Worm (Caenorhabditis elegans) whole organism, L3 larva: ENCODE data around the gene coa-4.
A peak's percentile ranks its signal among the peaks of the same experiment; 100 is the strongest.

Experiments
- aly-2 ChIP-seq: fragments of 150-350 bp; optimal IDR thresholded peaks from 2 replicates; lab custom pipeline; 2014; ENCODE audit warnings: missing biosample characterization, missing genetic modification characterization
- ama-1 ChIP-seq: fragments of 150-350 bp; optimal IDR thresholded peaks from 2 replicates; lab custom pipeline; 2018
- ceh-16 ChIP-seq: sonication (generic microtip); optimal IDR thresholded peaks from 2 replicates; lab custom pipeline; 2017; ENCODE audit warnings: missing biosample characterization, missing genetic modification characterization
- ceh-82 ChIP-seq: fragments of 150-350 bp; optimal IDR thresholded peaks from 2 replicates; lab custom pipeline; 2014; ENCODE audit warnings: missing biosample characterization, missing genetic modification characterization
- daf-12 ChIP-seq: fragments of 150-350 bp; optimal IDR thresholded peaks from 2 replicates; lab custom pipeline; 2014; ENCODE audit warnings: missing biosample characterization, missing genetic modification reagents, missing genetic modification characterization
- egl-27 ChIP-seq: sonication (generic microtip); optimal IDR thresholded peaks from 4 replicates; lab custom pipeline; 2017; ENCODE audit warnings: missing biosample characterization, missing genetic modification reagents, missing genetic modification characterization
- elt-2 ChIP-seq: sonication (generic microtip); optimal IDR thresholded peaks from 2 replicates; lab custom pipeline; 2016; ENCODE audit warnings: missing genetic modification reagents, mild to moderate bottlenecking, missing genetic modification characterization, missing compliant biosample characterization
- elt-3 ChIP-seq, 3 experiments: fragments of 150-350 bp in 1 of 3; sonication (generic microtip) in 2 of 3; optimal IDR thresholded peaks; 2 replicates in 2 of 3; 4 replicates in 1 of 3; lab custom pipeline; 2014 to 2017; ENCODE audit warnings: missing biosample characterization in 3 of 3, missing genetic modification characterization in 3 of 3
- fkh-2 ChIP-seq: fragments of 150-350 bp; optimal IDR thresholded peaks from 2 replicates; lab custom pipeline; 2014; ENCODE audit warnings: missing biosample characterization, missing genetic modification reagents, missing genetic modification characterization
- fos-1 ChIP-seq: fragments of 150-350 bp; optimal IDR thresholded peaks from 2 replicates; lab custom pipeline; 2014; ENCODE audit warnings: missing biosample characterization, missing genetic modification characterization
- hmg-11 ChIP-seq: sonication (generic microtip); optimal IDR thresholded peaks from 2 replicates; lab custom pipeline; 2016; ENCODE audit warnings: missing genetic modification characterization, missing compliant biosample characterization
- jun-1 ChIP-seq: fragments of 150-350 bp; optimal IDR thresholded peaks from 2 replicates; lab custom pipeline; 2014; ENCODE audit warnings: missing biosample characterization, missing genetic modification reagents, missing genetic modification characterization
- lin-15B ChIP-seq: fragments of 150-350 bp; optimal IDR thresholded peaks from 2 replicates; lab custom pipeline; 2014; ENCODE audit warnings: missing biosample characterization, missing genetic modification characterization
- lin-39 ChIP-seq: fragments of 150-350 bp; optimal IDR thresholded peaks from 2 replicates; lab custom pipeline; 2018; ENCODE audit warnings: missing biosample characterization, missing genetic modification reagents, missing genetic modification characterization
- lsy-12 ChIP-seq: sonication (generic microtip); optimal IDR thresholded peaks from 2 replicates; lab custom pipeline; 2016; ENCODE audit warnings: mild to moderate bottlenecking, missing genetic modification characterization, missing compliant biosample characterization
- mml-1 ChIP-seq: fragments of 150-350 bp; sonication (generic microtip); optimal IDR thresholded peaks from 3 replicates; lab custom pipeline; 2014; ENCODE audit warnings: missing biosample characterization, missing genetic modification characterization
- nfya-1 ChIP-seq: sonication (generic microtip); optimal IDR thresholded peaks from 2 replicates; lab custom pipeline; 2017; ENCODE audit warnings: missing genetic modification characterization, mild to moderate bottlenecking, missing compliant biosample characterization, antibody characterized with exemption, moderate library complexity; ENCODE audit not compliant: insufficient read depth
- nhr-23 ChIP-seq: fragments of 150-350 bp; optimal IDR thresholded peaks from 2 replicates; lab custom pipeline; 2014; ENCODE audit warnings: missing biosample characterization, missing genetic modification reagents, missing genetic modification characterization
- nhr-237 ChIP-seq: fragments of 150-350 bp; optimal IDR thresholded peaks from 2 replicates; lab custom pipeline; 2014; ENCODE audit warnings: missing biosample characterization, missing genetic modification characterization
- nhr-25 ChIP-seq: sonication (generic microtip); optimal IDR thresholded peaks from 2 replicates; lab custom pipeline; 2017; ENCODE audit warnings: missing biosample characterization, missing genetic modification characterization
- nhr-28 ChIP-seq: fragments of 150-350 bp; optimal IDR thresholded peaks from 2 replicates; lab custom pipeline; 2014; ENCODE audit warnings: missing biosample characterization, missing genetic modification characterization
- nhr-43 ChIP-seq: sonication (generic microtip); optimal IDR thresholded peaks from 2 replicates; lab custom pipeline; 2016; ENCODE audit warnings: mild to moderate bottlenecking, missing genetic modification characterization, missing compliant biosample characterization; ENCODE audit not compliant: poor library complexity, severe bottlenecking
- nhr-77 ChIP-seq: fragments of 150-350 bp; optimal IDR thresholded peaks from 2 replicates; lab custom pipeline; 2014; ENCODE audit warnings: missing biosample characterization, missing genetic modification characterization
- pha-4 ChIP-seq: fragments of 150-350 bp; optimal IDR thresholded peaks from 2 replicates; lab custom pipeline; 2014; ENCODE audit warnings: missing biosample characterization, missing genetic modification reagents, missing genetic modification characterization
- pqm-1 ChIP-seq: fragments of 150-350 bp; optimal IDR thresholded peaks from 2 replicates; lab custom pipeline; 2017; ENCODE audit warnings: missing biosample characterization, missing genetic modification characterization, inconsistent platforms
- skn-1 ChIP-seq: fragments of 150-350 bp; optimal IDR thresholded peaks from 2 replicates; lab custom pipeline; 2014; ENCODE audit warnings: missing biosample characterization, missing genetic modification characterization
- snpc-4 ChIP-seq: fragments of 150-350 bp; optimal IDR thresholded peaks from 2 replicates; lab custom pipeline; 2014; ENCODE audit warnings: missing biosample characterization, missing genetic modification characterization
- unc-39 ChIP-seq: sonication (generic microtip); optimal IDR thresholded peaks from 4 replicates; lab custom pipeline; 2017; ENCODE audit warnings: missing biosample characterization, missing genetic modification characterization
- zag-1 ChIP-seq: fragments of 150-350 bp; optimal IDR thresholded peaks from 2 replicates; lab custom pipeline; 2014; ENCODE audit warnings: missing biosample characterization, missing genetic modification characterization
- ztf-11 ChIP-seq: fragments of 150-350 bp; optimal IDR thresholded peaks from 2 replicates; lab custom pipeline; 2014; ENCODE audit warnings: missing biosample characterization, missing genetic modification characterization

coa-4 gene

ce11 chrIV:9335552-9336251, at the start of gene coa-4, which contains the start of gene T20D3.14:
Gene coa-4 (minus strand): TSS chrIV:9335602.
Gene T20D3.14 (minus strand): TSS chrIV:9335909.
- TF ChIP-seq pqm-1 (tag; lab: Kevin White, UChicago) (no peak), lin-15B (tag; lab: Kevin White, UChicago) (peak; percentile 25), snpc-4 (tag; lab: Kevin White, UChicago) (peak; percentile 27), elt-2 (peak; percentile 75), zag-1 (tag; lab: Kevin White, UChicago) (no peak), nhr-77 (no peak), pha-4 (peak; percentile 80), hmg-11 (tag; lab: Kevin White, UChicago) (peak; percentile 2), ama-1 (lab: Kevin White, UChicago) (no peak), nhr-25 (tag; lab: Kevin White, UChicago) (no peak), nfya-1 (peak; percentile 61)
- TF ChIP-seq, all 47 proteins: peak for 6

ce11 chrIV:9384826-9385225, 49.4 kb upstream of the coa-4 start, which contains the start of gene C10C5.7:
Gene C10C5.7 (plus strand): TSS chrIV:9385126.
- TF ChIP-seq nhr-237 (tag; lab: Kevin White, UChicago) (no peak), daf-12 (no peak), jun-1 (no peak), fkh-2 (tag; lab: Kevin White, UChicago) (no peak), mml-1 (tag; lab: Kevin White, UChicago) (no peak), fos-1 (tag; lab: Kevin White, UChicago) (no peak), unc-39 (tag; lab: Kevin White, UChicago) (no peak), egl-27 (tag; lab: Kevin White, UChicago) (no peak)

ce11 chrIV:9381136-9381535, 45.7 kb upstream of the coa-4 start, which contains the start of gene C10C5.5:
Gene C10C5.5 (plus strand): TSS chrIV:9381436.
- TF ChIP-seq unc-39 (tag; lab: Kevin White, UChicago) (no peak), pha-4 (no peak), fos-1 (tag; lab: Kevin White, UChicago) (no peak), nhr-23 (no peak), lsy-12 (tag; lab: Kevin White, UChicago) (no peak), egl-27 (tag; lab: Kevin White, UChicago) (no peak), nhr-28 (tag; lab: Kevin White, UChicago) (no peak), lin-15B (tag; lab: Kevin White, UChicago) (no peak), ceh-16 (tag; lab: Kevin White, UChicago) (no peak), ceh-82 (tag; lab: Kevin White, UChicago) (no peak), ztf-11 (no peak)

- no peak for TF ChIP-seq nfya-1
- no peak for TF ChIP-seq elt-3 (tag; optimal IDR thresholded peaks at IDR 0.05; lab: Kevin White, UChicago)
- TF ChIP-seq elt-2 = peak; percentile 42
These were observed 42.9 kb upstream of the coa-4 start, which contains the start of gene C10C5.4 for ce11 chrIV:9378272-9378671. Gene C10C5.4 (plus strand): TSS chrIV:9378552.

ce11 chrIV:9376550-9376949, 41.1 kb upstream of the coa-4 start:
- TF ChIP-seq nhr-43 (tag; lab: Kevin White, UChicago) (peak; percentile 25), nhr-25 (tag; lab: Kevin White, UChicago) (peak; percentile 47), elt-3 (tag; optimal IDR thresholded peaks at IDR 0.05; lab: Kevin White, UChicago) (peak in 2 of 3 experiments; percentile 11 to 88), nhr-23 (peak; percentile 22), skn-1 (tag; lab: Kevin White, UChicago) (no peak)

ce11 chrIV:9374529-9374928, 39.1 kb upstream of the coa-4 start, which contains the start of gene C10C5.3:
Gene C10C5.3 (plus strand): TSS chrIV:9374829.
- TF ChIP-seq snpc-4 (tag; lab: Kevin White, UChicago) = no peak
- no peak for TF ChIP-seq lin-39 (tag; lab: Kevin White, UChicago)
- TF ChIP-seq aly-2 = no peak
- TF ChIP-seq nhr-77 = no peak
- TF ChIP-seq nhr-28 (tag; lab: Kevin White, UChicago) = no peak
- TF ChIP-seq elt-3 (tag; optimal IDR thresholded peaks at IDR 0.05; lab: Kevin White, UChicago) = no peak
- TF ChIP-seq mml-1 (tag; lab: Kevin White, UChicago) = no peak
- TF ChIP-seq nfya-1 = no peak
- TF ChIP-seq, all 47 proteins: peak for 0
